Fruit fly (Drosophila melanogaster) whole organism, embryonic: Measurements from ENCODE around the gene CG13392.

Experiments
- BEAF-32 ChIP-seq: fragments of 200-800 bp; sonication (Bioruptor generic); optimal IDR thresholded peaks from 3 replicates; lab custom pipeline; 2017; ENCODE audit warnings: missing biosample characterization, missing genetic modification characterization, mild to moderate bottlenecking, moderate library complexity, missing genetic modification reagents
- CG10267 ChIP-seq: fragments of 200-800 bp; sonication (Bioruptor generic); optimal IDR thresholded peaks from 2 replicates; lab custom pipeline; 2018; ENCODE audit warnings: missing biosample characterization, mild to moderate bottlenecking, missing genetic modification characterization, moderate library complexity
- CG10366 ChIP-seq: fragments of 200-800 bp; sonication (Bioruptor generic); IDR thresholded peaks from 2 replicates; pipeline ENCODE4 v1.3.6; 2022; ENCODE audit warnings: missing biosample characterization, missing genetic modification characterization
- CG11560 ChIP-seq: fragments of 200-800 bp; sonication (Bioruptor generic); IDR thresholded peaks from 3 replicates; pipeline ENCODE4 v1.3.6; 2022; ENCODE audit warnings: missing biosample characterization, missing genetic modification characterization
- CG12659 ChIP-seq: fragments of 200-800 bp; sonication (Bioruptor generic); optimal IDR thresholded peaks from 3 replicates; lab custom pipeline; 2017; ENCODE audit warnings: mild to moderate bottlenecking, missing biosample characterization, missing genetic modification reagents, missing genetic modification characterization
- CG13287 ChIP-seq: fragments of 200-800 bp; sonication (Bioruptor generic); IDR thresholded peaks from 2 replicates; pipeline ENCODE4 v1.3.6; 2022; ENCODE audit warnings: missing biosample characterization, missing genetic modification characterization; ENCODE audit not compliant: partially characterized antibody
- CG14710 ChIP-seq: fragments of 200-800 bp; sonication (Bioruptor generic); optimal IDR thresholded peaks from 3 replicates; lab custom pipeline; 2019; ENCODE audit warnings: missing biosample characterization, mild to moderate bottlenecking, missing genetic modification characterization, moderate library complexity
- CG14965 ChIP-seq: fragments of 200-800 bp; sonication (Bioruptor generic); optimal IDR thresholded peaks from 2 replicates; lab custom pipeline; 2016; ENCODE audit warnings: missing biosample characterization, missing genetic modification characterization, borderline replicate concordance
- CG15514 ChIP-seq: fragments of 200-800 bp; sonication (Bioruptor generic); optimal IDR thresholded peaks from 3 replicates; lab custom pipeline; 2017; ENCODE audit warnings: missing biosample characterization, missing genetic modification characterization, mild to moderate bottlenecking, moderate library complexity, missing genetic modification reagents
- CG1602 ChIP-seq: fragments of 200-800 bp; sonication (Bioruptor generic); optimal IDR thresholded peaks from 3 replicates; lab custom pipeline; 2016; ENCODE audit warnings: missing biosample characterization, missing genetic modification characterization
- CG16813 ChIP-seq: fragments of 200-800 bp; sonication (Bioruptor generic); IDR thresholded peaks from 3 replicates; pipeline ENCODE4 v1.3.6; 2022; ENCODE audit warnings: missing biosample characterization, missing genetic modification characterization; ENCODE audit not compliant: partially characterized antibody
- CG17361 ChIP-seq: fragments of 200-800 bp; sonication (Bioruptor generic); IDR thresholded peaks from 3 replicates; pipeline ENCODE4 v1.3.6; 2022; ENCODE audit warnings: missing biosample characterization, missing genetic modification characterization
- CG2116 ChIP-seq: fragments of 200-800 bp; sonication (Bioruptor generic); optimal IDR thresholded peaks from 3 replicates; lab custom pipeline; 2018; ENCODE audit warnings: missing biosample characterization, mild to moderate bottlenecking, missing genetic modification characterization
- CG31388 ChIP-seq: fragments of 200-800 bp; sonication (Bioruptor generic); optimal IDR thresholded peaks from 2 replicates; lab custom pipeline; 2016; ENCODE audit warnings: missing biosample characterization, missing genetic modification characterization
- CG3847 ChIP-seq: fragments of 200-800 bp; sonication (Bioruptor generic); IDR thresholded peaks from 2 replicates; pipeline ENCODE4 v1.3.6; 2022; ENCODE audit warnings: missing biosample characterization, missing genetic modification characterization
- CG9727 ChIP-seq: fragments of 200-800 bp; sonication (Bioruptor generic); optimal IDR thresholded peaks from 3 replicates; lab custom pipeline; 2017; ENCODE audit warnings: missing biosample characterization, mild to moderate bottlenecking, missing genetic modification characterization
- CoRest ChIP-seq: fragments of 200-800 bp; sonication (Bioruptor generic); optimal IDR thresholded peaks from 3 replicates; lab custom pipeline; 2018; ENCODE audit warnings: missing biosample characterization, mild to moderate bottlenecking, missing genetic modification characterization, moderate library complexity
- Dll ChIP-seq: fragments of 200-800 bp; sonication (Bioruptor generic); IDR thresholded peaks from 4 replicates; pipeline ENCODE4 v1.3.6; 2022; ENCODE audit warnings: missing biosample characterization, missing genetic modification characterization; ENCODE audit not compliant: partially characterized antibody
- Dp ChIP-seq: fragments of 200-800 bp; sonication (Bioruptor generic); optimal IDR thresholded peaks from 2 replicates; lab custom pipeline; 2018; ENCODE audit warnings: missing biosample characterization, mild to moderate bottlenecking, missing genetic modification characterization, moderate library complexity
- Dref ChIP-seq: fragments of 200-800 bp; sonication (Bioruptor generic); IDR thresholded peaks from 2 replicates; pipeline ENCODE4 v1.3.6; 2022; ENCODE audit warnings: missing biosample characterization, missing genetic modification characterization
- E2f2 ChIP-seq: fragments of 200-800 bp; sonication (Bioruptor generic); IDR thresholded peaks from 2 replicates; pipeline ENCODE4 v1.3.6; 2022; ENCODE audit warnings: missing biosample characterization, missing genetic modification characterization
- Ets65A ChIP-seq: fragments of 200-800 bp; sonication (Bioruptor generic); peaks from one replicate; lab custom pipeline; 2016; ENCODE audit warnings: missing biosample characterization, missing genetic modification characterization
- HLH4C ChIP-seq: fragments of 200-800 bp; sonication (Bioruptor generic); IDR thresholded peaks from 3 replicates; pipeline ENCODE4 v1.3.6; 2022; ENCODE audit warnings: missing biosample characterization, missing genetic modification characterization; ENCODE audit not compliant: partially characterized antibody
- MBD-R2 ChIP-seq: fragments of 200-800 bp; sonication (Bioruptor generic); IDR thresholded peaks from 2 replicates; pipeline ENCODE4 v1.3.6; 2022; ENCODE audit warnings: missing biosample characterization, missing genetic modification characterization
- MTF-1 ChIP-seq: fragments of 200-800 bp; sonication (Bioruptor generic); optimal IDR thresholded peaks from 2 replicates; lab custom pipeline; 2018; ENCODE audit warnings: missing biosample characterization, mild to moderate bottlenecking, missing genetic modification characterization, borderline replicate concordance
- Myb ChIP-seq: fragments of 200-800 bp; sonication (Bioruptor generic); optimal IDR thresholded peaks from 2 replicates; lab custom pipeline; 2016; ENCODE audit warnings: missing biosample characterization, missing genetic modification characterization
- Optix ChIP-seq: fragments of 200-800 bp; sonication (Bioruptor generic); IDR thresholded peaks from 3 replicates; pipeline ENCODE4 v1.3.6; 2022; ENCODE audit warnings: missing biosample characterization, missing genetic modification characterization
- Scr ChIP-seq: fragments of 200-800 bp; sonication (Bioruptor generic); IDR thresholded peaks from 2 replicates; pipeline ENCODE4 v1.3.6; 2022; ENCODE audit warnings: missing biosample characterization, missing genetic modification characterization; ENCODE audit not compliant: partially characterized antibody
- bbx ChIP-seq: fragments of 200-800 bp; sonication (Bioruptor generic); IDR thresholded peaks from 2 replicates; pipeline ENCODE4 v1.3.6; 2022; ENCODE audit warnings: missing biosample characterization, missing genetic modification characterization; ENCODE audit not compliant: partially characterized antibody
- bcd ChIP-seq: fragments of 200-800 bp; sonication (Bioruptor generic); optimal IDR thresholded peaks from 2 replicates; lab custom pipeline; 2017; ENCODE audit warnings: missing biosample characterization, mild to moderate bottlenecking, missing genetic modification characterization
- chn ChIP-seq: fragments of 200-800 bp; sonication (Bioruptor generic); optimal IDR thresholded peaks from 2 replicates; lab custom pipeline; 2016; ENCODE audit warnings: missing biosample characterization, missing genetic modification characterization
- cwo ChIP-seq: fragments of 200-800 bp; sonication (Bioruptor generic); optimal IDR thresholded peaks from 3 replicates; lab custom pipeline; 2017; ENCODE audit warnings: missing biosample characterization, missing genetic modification characterization, mild to moderate bottlenecking, moderate library complexity, missing genetic modification reagents
- exex ChIP-seq: fragments of 200-800 bp; sonication (Bioruptor generic); optimal IDR thresholded peaks from 4 replicates; lab custom pipeline; 2018; ENCODE audit warnings: missing biosample characterization, mild to moderate bottlenecking, missing genetic modification characterization, moderate library complexity
- fru ChIP-seq: fragments of >200 bp; optimal IDR thresholded peaks from 2 replicates; lab custom pipeline; 2017
- grau ChIP-seq: fragments of 200-800 bp; optimal IDR thresholded peaks from 3 replicates; lab custom pipeline; 2019; ENCODE audit warnings: missing biosample characterization, mild to moderate bottlenecking, missing genetic modification characterization, moderate library complexity
- grn ChIP-seq: fragments of 200-800 bp; sonication (Bioruptor generic); optimal IDR thresholded peaks from 3 replicates; lab custom pipeline; 2017; ENCODE audit warnings: missing biosample characterization, missing genetic modification characterization
- lbe ChIP-seq: fragments of 200-800 bp; sonication (Bioruptor generic); optimal IDR thresholded peaks from 2 replicates; lab custom pipeline; 2016; ENCODE audit warnings: missing biosample characterization, mild to moderate bottlenecking, missing genetic modification characterization
- maf-S ChIP-seq: fragments of 200-800 bp; sonication (Bioruptor generic); optimal IDR thresholded peaks from 2 replicates; lab custom pipeline; 2016; ENCODE audit warnings: missing biosample characterization, missing genetic modification characterization
- nerfin-2 ChIP-seq: fragments of 200-800 bp; sonication (Bioruptor generic); IDR thresholded peaks from 2 replicates; pipeline ENCODE4 v1.3.6; 2022; ENCODE audit warnings: missing biosample characterization, missing genetic modification characterization; ENCODE audit not compliant: partially characterized antibody
- prd ChIP-seq, 3 experiments: fragments of >200 bp in 2 of 3; fragments of 200-800 bp in 1 of 3; sonication (Bioruptor generic) in 1 of 3; optimal IDR thresholded peaks in 2 of 3; IDR thresholded peaks in 1 of 3; 2 replicates in 2 of 3; 3 replicates in 1 of 3; pipeline versions ENCODE4 v1.3.6 to Lab custom; 2017 to 2022; ENCODE audit warnings: missing biosample characterization in 1 of 3, missing genetic modification characterization in 1 of 3
- pzg ChIP-seq: fragments of 200-800 bp; sonication (Bioruptor generic); optimal IDR thresholded peaks from 3 replicates; lab custom pipeline; 2018; ENCODE audit warnings: missing biosample characterization, mild to moderate bottlenecking, missing genetic modification characterization, moderate library complexity
- shn ChIP-seq: fragments of 200-800 bp; sonication (Bioruptor generic); optimal IDR thresholded peaks from 3 replicates; lab custom pipeline; 2016; ENCODE audit warnings: missing biosample characterization, missing genetic modification characterization
- stwl ChIP-seq: fragments of 200-800 bp; sonication (Bioruptor generic); optimal IDR thresholded peaks from 3 replicates; lab custom pipeline; 2018; ENCODE audit warnings: missing biosample characterization, mild to moderate bottlenecking, missing genetic modification characterization, moderate library complexity
- trem ChIP-seq: fragments of 200-800 bp; optimal IDR thresholded peaks from 3 replicates; lab custom pipeline; 2019; ENCODE audit warnings: missing biosample characterization, mild to moderate bottlenecking, missing genetic modification characterization, moderate library complexity
- unc-4 ChIP-seq: fragments of 200-800 bp; sonication (Bioruptor generic); IDR thresholded peaks from 2 replicates; pipeline ENCODE4 v1.3.6; 2022; ENCODE audit warnings: missing biosample characterization, missing genetic modification characterization; ENCODE audit not compliant: partially characterized antibody

CG13392 gene

DNA sequence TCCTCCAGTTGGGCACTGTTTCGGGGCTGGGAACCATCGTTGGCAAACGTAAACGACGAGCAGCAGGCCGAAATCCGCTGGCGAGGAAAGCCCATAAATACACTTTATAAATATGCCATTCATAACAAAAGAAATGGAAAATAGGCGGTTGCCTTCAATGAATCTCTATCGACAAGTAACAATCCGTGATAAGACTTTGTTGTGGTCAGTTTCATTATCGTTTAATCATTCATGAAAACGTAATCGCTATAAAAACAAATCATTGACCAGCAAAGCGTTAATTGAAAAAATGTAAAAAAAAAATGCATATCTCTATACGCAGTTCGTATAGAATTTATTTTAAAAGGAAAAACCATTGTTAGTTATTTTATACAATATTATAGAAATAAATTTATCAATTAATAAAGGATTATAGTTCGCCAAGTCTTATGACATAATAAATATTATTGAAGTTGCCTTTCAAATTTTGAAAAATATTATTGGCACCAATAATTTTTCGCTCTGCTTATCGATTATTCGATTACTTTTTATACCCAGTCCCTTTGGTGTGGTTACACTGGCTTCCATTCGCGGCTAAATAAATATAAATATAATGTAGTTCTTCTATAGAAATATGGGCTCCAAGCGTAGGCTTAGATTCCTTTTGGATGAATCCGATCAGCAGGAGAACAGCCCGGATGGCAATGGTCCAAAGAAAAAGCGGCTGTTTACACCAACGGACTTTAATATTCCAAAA lies 17.4 kb upstream of the CG13392 start, which contains the start of gene CG31898:
TSS of gene CG31898 (plus strand) at position 559 of the 736 bp plus-strand sequence.
- TF ChIP-seq CG14710 (peak; percentile 99), E2f2 (GFP tag; lab: Robert Waterston, UW) (peak; percentile 94), CG11560 (peak; percentile 96), Myb (GFP tag; lab: Kevin White, UChicago) (no peak), Scr (GFP tag; lab: Robert Waterston, UW) (peak; percentile 41; the same call in 1 of the 2 replicates), CG12659 (GFP tag; lab: Kevin White, UChicago) (peak; percentile 1), CG2116 (GFP tag; lab: Kevin White, UChicago) (peak; percentile 76), unc-4 (GFP tag; lab: Robert Waterston, UW) (0 out of 2 replicates have a peak, but pooled peaks have one; percentile 26), Dll (GFP tag; lab: Robert Waterston, UW) (peak; percentile 52; the same call in 2 of the 4 replicates), Dref (GFP tag; lab: Robert Waterston, UW) (peak; percentile 78), BEAF-32 (peak; percentile 34), fru (no peak), lbe (GFP tag; lab: Kevin White, UChicago) (peak; percentile 47), CG3847 (no peak), bbx (GFP tag; lab: Robert Waterston, UW) (peak; percentile 9; the same call in 1 of the 2 replicates), CG14965 (GFP tag; lab: Kevin White, UChicago) (no peak), CG10267 (tag; lab: Kevin White, UChicago) (peak; percentile 23), HLH4C (GFP tag; lab: Robert Waterston, UW) (peak; percentile 45; the same call in 1 of the 3 replicates), MBD-R2 (GFP tag; lab: Robert Waterston, UW) (peak; percentile 64), CoRest (tag; lab: Kevin White, UChicago) (no peak), nerfin-2 (GFP tag; lab: Robert Waterston, UW) (peak; percentile 48; the same call in 1 of the 2 replicates), Dp (GFP tag; lab: Kevin White, UChicago) (peak; percentile 94), Optix (GFP tag; lab: Robert Waterston, UW) (no peak), cwo (GFP tag; lab: Kevin White, UChicago) (no peak), stwl (tag; lab: Kevin White, UChicago) (peak; percentile 58), CG15514 (GFP tag; lab: Kevin White, UChicago) (peak; percentile 16), MTF-1 (GFP tag; lab: Kevin White, UChicago) (no peak), CG17361 (GFP tag; lab: Robert Waterston, UW) (0 out of 3 replicates have a peak, but pooled peaks have one; percentile 10), maf-S (GFP tag; lab: Kevin White, UChicago) (no peak), chn (GFP tag; lab: Kevin White, UChicago) (no peak), CG13287 (GFP tag; lab: Robert Waterston, UW) (peak; percentile 31; the same call in 1 of the 2 replicates), trem (peak; percentile 21), exex (peak; percentile 34), pzg (GFP tag; lab: Kevin White, UChicago) (peak; percentile 43)

- TF ChIP-seq prd (optimal IDR thresholded peaks at IDR 0.05; lab: Kevin White, UChicago) (no peak), prd (GFP tag; IDR thresholded peaks at IDR 0.05; lab: Robert Waterston, UW) (peak; percentile 7; the same call in 1 of the 3 replicates), Ets65A (peak; percentile 22), CG16813 (no peak), grau (tag; lab: Kevin White, UChicago) (no peak), CG31388 (GFP tag; lab: Kevin White, UChicago) (no peak), CG9727 (GFP tag; lab: Kevin White, UChicago) (no peak), Dref (GFP tag; lab: Robert Waterston, UW) (no peak), CG10366 (GFP tag; lab: Robert Waterston, UW) (no peak), grn (no peak), CG11560 (no peak), CG1602 (GFP tag; lab: Kevin White, UChicago) (no peak), bcd (GFP tag; lab: Kevin White, UChicago) (no peak), shn (GFP tag; lab: Kevin White, UChicago) (no peak)
- TF ChIP-seq, all 482 proteins: peak for 2
Measured at dm6 chr2L:8398721-8399120, 16.1 kb upstream of the CG13392 start, which contains the start of gene CG13386. TSS of gene CG13386 (plus strand) at chr2L:8399021.
